Worm (Caenorhabditis elegans) whole organism, early embryonic: ENCODE data around the gene erh-2.

ENCODE experiments used
- B0310.2 ChIP-seq: sonication (generic microtip); optimal IDR thresholded peaks from 2 replicates; lab custom pipeline; 2016; ENCODE audit warnings: mild to moderate bottlenecking, missing genetic modification characterization, missing compliant biosample characterization
- F13C5.2 ChIP-seq: sonication (generic microtip); optimal IDR thresholded peaks from 2 replicates; lab custom pipeline; 2017; ENCODE audit warnings: mild to moderate bottlenecking, missing genetic modification characterization, inconsistent platforms, missing compliant biosample characterization
- aly-1 ChIP-seq: sonication (generic microtip); optimal IDR thresholded peaks from 2 replicates; lab custom pipeline; 2016; ENCODE audit warnings: missing genetic modification characterization, missing compliant biosample characterization
- ama-1 ChIP-seq: fragments of 150-350 bp; optimal IDR thresholded peaks from 2 replicates; lab custom pipeline; 2014
- ceh-13 ChIP-seq: fragments of 200-800 bp; sonication (Bioruptor generic); optimal IDR thresholded peaks from 2 replicates; lab custom pipeline; 2018; ENCODE audit warnings: mild to moderate bottlenecking, missing genetic modification characterization, missing compliant biosample characterization
- ceh-36 ChIP-seq: sonication (generic microtip); optimal IDR thresholded peaks from 2 replicates; lab custom pipeline; 2016; ENCODE audit warnings: missing genetic modification characterization, inconsistent platforms, missing compliant biosample characterization
- ets-7 ChIP-seq: sonication (generic microtip); optimal IDR thresholded peaks from 2 replicates; lab custom pipeline; 2016; ENCODE audit warnings: missing genotype, missing genetic modification characterization, missing compliant biosample characterization
- flt-1 ChIP-seq: fragments of 200-800 bp; sonication (Bioruptor generic); IDR thresholded peaks from 2 replicates; pipeline ENCODE4 v1.3.6; 2022; ENCODE audit warnings: missing genetic modification characterization, missing compliant biosample characterization
- hmbx-1 ChIP-seq: sonication (generic microtip); optimal IDR thresholded peaks from 2 replicates; lab custom pipeline; 2016; ENCODE audit warnings: mild to moderate bottlenecking, missing genetic modification characterization, missing compliant biosample characterization
- hmg-4 ChIP-seq: fragments of 200-800 bp; sonication (Bioruptor generic); optimal IDR thresholded peaks from 2 replicates; lab custom pipeline; 2018; ENCODE audit warnings: mild to moderate bottlenecking, missing genetic modification characterization, missing compliant biosample characterization
- hnd-1 ChIP-seq: sonication (generic microtip); optimal IDR thresholded peaks from 2 replicates; lab custom pipeline; 2016; ENCODE audit warnings: missing genetic modification characterization, missing compliant biosample characterization
- pes-1 ChIP-seq: fragments of 200-800 bp; sonication (Bioruptor generic); IDR thresholded peaks from 2 replicates; pipeline ENCODE4 v1.3.6; 2022; ENCODE audit warnings: missing genetic modification reagents, missing genetic modification characterization, missing compliant biosample characterization
- scrt-1 ChIP-seq: fragments of 200-800 bp; sonication (Bioruptor generic); IDR thresholded peaks from 2 replicates; pipeline ENCODE4 v1.3.6; 2022; ENCODE audit warnings: missing genetic modification characterization, missing compliant biosample characterization
- sea-1 ChIP-seq: fragments of 200-800 bp; sonication (Bioruptor generic); conservative IDR thresholded peaks from 2 replicates; pipeline ENCODE4 v1.3.6; 2022; ENCODE audit warnings: missing genetic modification characterization, missing compliant biosample characterization
- tbx-11 ChIP-seq: fragments of 200-800 bp; sonication (Bioruptor generic); IDR thresholded peaks from 2 replicates; pipeline ENCODE4 v1.3.6; 2022; ENCODE audit warnings: missing genetic modification characterization, missing compliant biosample characterization
- tbx-37 ChIP-seq: fragments of 200-800 bp; sonication (Bioruptor generic); conservative IDR thresholded peaks from 2 replicates; pipeline ENCODE4 v1.3.6; 2022; ENCODE audit warnings: missing genetic modification reagents, missing genetic modification characterization, missing compliant biosample characterization
- tra-4 ChIP-seq: sonication (generic microtip); optimal IDR thresholded peaks from 2 replicates; lab custom pipeline; 2017; ENCODE audit warnings: missing genetic modification characterization, missing compliant biosample characterization

Gene erh-2

DNA sequence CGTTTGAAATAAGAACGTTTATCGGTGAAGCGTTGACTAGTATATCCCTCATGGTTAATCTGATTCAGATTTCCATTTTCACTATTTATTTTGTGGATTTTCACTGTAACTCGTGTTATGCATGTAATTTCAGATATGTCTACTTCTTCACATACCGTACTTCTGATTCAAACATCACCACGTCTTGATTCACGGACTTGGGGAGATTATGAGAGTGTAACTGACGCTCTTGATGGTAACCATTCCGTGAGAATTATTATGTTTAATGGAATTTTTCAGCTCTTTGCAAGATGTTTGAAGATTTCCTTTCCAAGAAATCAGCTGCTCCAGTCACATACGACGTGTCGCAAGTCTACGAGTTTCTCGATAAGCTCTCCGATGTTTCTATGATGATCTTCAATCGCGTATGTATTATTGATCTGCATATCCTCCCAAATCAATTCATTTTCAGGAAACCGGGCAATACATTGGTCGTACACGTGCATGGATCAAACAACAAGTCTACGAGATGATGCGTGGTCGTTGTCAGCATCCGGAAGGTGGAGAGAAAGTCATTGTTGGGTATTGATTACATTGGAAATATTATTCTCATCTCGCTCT is at the start of gene erh-2:
Gene erh-2, plus strand, starts transcription at position 134 of the 600 bp plus-strand sequence.
- TF ChIP-seq hnd-1 (tag; lab: Kevin White, UChicago) (no peak), ama-1 (lab: Kevin White, UChicago) (peak; percentile 67)

ce11 chrIII:4544959-4545358 is 48.1 kb upstream of the erh-2 start, which contains the start of gene M88.3:
Gene M88.3, minus strand, starts transcription at chrIII:4545059.
- no peak for TF ChIP-seq B0310.2 (tag; lab: Kevin White, UChicago)
- TF ChIP-seq ama-1 (lab: Kevin White, UChicago), result no peak
- TF ChIP-seq ceh-13 (GFP tag; lab: Kevin White, UChicago), result no peak
- no peak for TF ChIP-seq scrt-1 (GFP tag; lab: Robert Waterston, UW)
- TF ChIP-seq aly-1, result no peak
- no peak for TF ChIP-seq tbx-37 (GFP tag; lab: Robert Waterston, UW)
- TF ChIP-seq flt-1, result no peak
- TF ChIP-seq pes-1, result no peak
- no peak for TF ChIP-seq tra-4 (tag; lab: Kevin White, UChicago)
- TF ChIP-seq hmg-4 (GFP tag; lab: Kevin White, UChicago), result no peak
- no peak for TF ChIP-seq ceh-36
- TF ChIP-seq sea-1 (GFP tag; lab: Robert Waterston, UW), result no peak

ce11 chrIII:4548739-4549138 is 44.3 kb upstream of the erh-2 start, which contains the start of gene M88.4:
Gene M88.4, plus strand, starts transcription at chrIII:4549039.
- TF ChIP-seq flt-1, result no peak
- TF ChIP-seq sea-1 (GFP tag; lab: Robert Waterston, UW), result no peak
- TF ChIP-seq aly-1, result no peak
- TF ChIP-seq B0310.2 (tag; lab: Kevin White, UChicago), result no peak
- no peak for TF ChIP-seq ama-1 (lab: Kevin White, UChicago)
- no peak for TF ChIP-seq tbx-11 (GFP tag; lab: Robert Waterston, UW)
- no peak for TF ChIP-seq hnd-1 (tag; lab: Kevin White, UChicago)
- TF ChIP-seq ceh-13 (GFP tag; lab: Kevin White, UChicago), result no peak
- TF ChIP-seq F13C5.2 (tag; lab: Kevin White, UChicago), result no peak
- no peak for TF ChIP-seq tbx-37 (GFP tag; lab: Robert Waterston, UW)
- no peak for TF ChIP-seq tra-4 (tag; lab: Kevin White, UChicago)
- TF ChIP-seq ceh-36, result no peak
- no peak for TF ChIP-seq hmbx-1 (tag; lab: Kevin White, UChicago)

DNA sequence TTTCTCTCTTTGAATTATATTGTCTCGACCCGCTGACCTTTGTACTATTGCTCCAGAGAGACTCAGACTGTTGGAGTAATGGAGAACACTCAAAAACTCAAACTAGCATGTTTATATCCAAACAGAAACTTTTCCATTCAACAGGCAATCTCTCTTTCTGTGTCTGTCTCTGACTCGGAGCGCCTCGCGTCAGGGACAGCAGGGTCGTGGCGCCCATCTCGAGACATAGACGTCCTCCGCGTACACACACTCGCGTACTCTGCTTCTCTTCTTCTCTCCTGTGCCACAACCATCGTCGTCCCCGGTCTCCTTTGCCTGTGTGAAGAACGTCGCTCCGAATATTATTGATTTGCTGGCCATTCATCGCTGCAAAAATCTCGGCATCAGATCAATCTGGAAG is 41.1 kb upstream of the erh-2 start:
- no peak for TF ChIP-seq sea-1 (GFP tag; lab: Robert Waterston, UW)
- no peak for TF ChIP-seq tra-4 (tag; lab: Kevin White, UChicago)
- no peak for TF ChIP-seq hnd-1 (tag; lab: Kevin White, UChicago)
- TF ChIP-seq hmg-4 (GFP tag; lab: Kevin White, UChicago), result no peak
- TF ChIP-seq pes-1, result no peak
- no peak for TF ChIP-seq ets-7 (tag; lab: Kevin White, UChicago)
- TF ChIP-seq F13C5.2 (tag; lab: Kevin White, UChicago), result no peak
- no peak for TF ChIP-seq ceh-13 (GFP tag; lab: Kevin White, UChicago)
- no peak for TF ChIP-seq ceh-36
- TF ChIP-seq B0310.2 (tag; lab: Kevin White, UChicago), result no peak
- no peak for TF ChIP-seq flt-1
- no peak for TF ChIP-seq tbx-37 (GFP tag; lab: Robert Waterston, UW)
- no peak for TF ChIP-seq hmbx-1 (tag; lab: Kevin White, UChicago)
- TF ChIP-seq aly-1, result no peak
- TF ChIP-seq scrt-1 (GFP tag; lab: Robert Waterston, UW), result no peak
- no peak for TF ChIP-seq tbx-11 (GFP tag; lab: Robert Waterston, UW)
- no peak for TF ChIP-seq ama-1 (lab: Kevin White, UChicago)

DNA sequence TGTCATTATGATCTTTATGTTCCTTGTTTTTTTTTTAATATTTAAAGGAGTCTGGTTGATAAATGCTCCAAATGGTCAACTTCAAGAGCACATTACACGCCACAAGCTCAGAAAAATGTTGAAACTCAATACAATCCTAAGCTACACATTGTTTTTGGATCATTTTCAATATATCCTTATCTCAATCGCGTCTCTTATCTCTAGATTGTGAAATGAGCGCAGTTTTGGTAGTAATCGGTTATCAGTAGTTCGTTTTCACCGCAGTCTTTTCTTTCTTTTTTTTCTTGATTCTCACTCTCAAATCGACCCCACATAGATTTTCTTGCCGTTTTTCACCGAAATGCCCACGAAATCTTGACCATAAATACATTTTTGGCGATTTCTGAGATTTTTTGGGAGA is 40.2 kb upstream of the erh-2 start:
- TF ChIP-seq ceh-36 (no peak), pes-1 (no peak), F13C5.2 (tag; lab: Kevin White, UChicago) (no peak), tra-4 (tag; lab: Kevin White, UChicago) (no peak), hmbx-1 (tag; lab: Kevin White, UChicago) (no peak), aly-1 (no peak), hnd-1 (tag; lab: Kevin White, UChicago) (no peak), B0310.2 (tag; lab: Kevin White, UChicago) (no peak), scrt-1 (GFP tag; lab: Robert Waterston, UW) (no peak), tbx-11 (GFP tag; lab: Robert Waterston, UW) (no peak), ama-1 (lab: Kevin White, UChicago) (no peak), sea-1 (GFP tag; lab: Robert Waterston, UW) (no peak), ceh-13 (GFP tag; lab: Kevin White, UChicago) (no peak), ets-7 (tag; lab: Kevin White, UChicago) (no peak), tbx-37 (GFP tag; lab: Robert Waterston, UW) (no peak), hmg-4 (GFP tag; lab: Kevin White, UChicago) (no peak), flt-1 (no peak)

DNA sequence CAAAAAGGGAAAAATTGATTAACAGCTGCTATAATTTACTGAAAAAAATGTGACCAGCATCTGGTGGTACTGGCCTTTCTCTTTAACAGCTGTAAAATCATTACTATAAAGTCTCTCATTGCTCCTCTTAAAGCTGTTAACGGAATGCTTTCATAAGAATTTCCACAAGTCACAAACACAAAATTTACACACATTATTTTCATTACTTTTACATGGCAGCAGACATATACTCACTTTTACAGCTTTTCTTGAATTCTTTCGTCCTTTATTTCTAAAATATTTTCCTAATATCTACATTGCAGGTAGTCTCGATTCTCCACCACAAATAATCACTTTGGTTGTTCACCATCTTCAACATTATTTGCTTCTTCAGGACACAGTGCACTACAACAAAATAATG is 39.7 kb upstream of the erh-2 start, which contains the start of gene imph-1:
Gene imph-1, plus strand, starts transcription at position 301 of the 400 bp plus-strand sequence.
- no peak for TF ChIP-seq sea-1 (GFP tag; lab: Robert Waterston, UW)
- no peak for TF ChIP-seq hmg-4 (GFP tag; lab: Kevin White, UChicago)
- TF ChIP-seq tra-4 (tag; lab: Kevin White, UChicago), result no peak
- no peak for TF ChIP-seq hnd-1 (tag; lab: Kevin White, UChicago)
- no peak for TF ChIP-seq ceh-13 (GFP tag; lab: Kevin White, UChicago)
- no peak for TF ChIP-seq ceh-36
- TF ChIP-seq tbx-37 (GFP tag; lab: Robert Waterston, UW), result no peak
- TF ChIP-seq F13C5.2 (tag; lab: Kevin White, UChicago), result no peak
- TF ChIP-seq flt-1, result no peak
- no peak for TF ChIP-seq pes-1
- no peak for TF ChIP-seq hmbx-1 (tag; lab: Kevin White, UChicago)

ce11 chrIII:4555345-4555744 is 37.7 kb upstream of the erh-2 start:
- no peak for TF ChIP-seq pes-1
- no peak for TF ChIP-seq F13C5.2 (tag; lab: Kevin White, UChicago)
- TF ChIP-seq tra-4 (tag; lab: Kevin White, UChicago), result no peak
- TF ChIP-seq ceh-13 (GFP tag; lab: Kevin White, UChicago), result no peak
- no peak for TF ChIP-seq hnd-1 (tag; lab: Kevin White, UChicago)
- no peak for TF ChIP-seq sea-1 (GFP tag; lab: Robert Waterston, UW)
- no peak for TF ChIP-seq ceh-36
- no peak for TF ChIP-seq flt-1
- no peak for TF ChIP-seq ama-1 (lab: Kevin White, UChicago)
- TF ChIP-seq hmg-4 (GFP tag; lab: Kevin White, UChicago), result no peak
- TF ChIP-seq tbx-37 (GFP tag; lab: Robert Waterston, UW), result no peak
- no peak for TF ChIP-seq scrt-1 (GFP tag; lab: Robert Waterston, UW)
- no peak for TF ChIP-seq B0310.2 (tag; lab: Kevin White, UChicago)
- TF ChIP-seq hmbx-1 (tag; lab: Kevin White, UChicago), result no peak
- no peak for TF ChIP-seq tbx-11 (GFP tag; lab: Robert Waterston, UW)
- TF ChIP-seq ets-7 (tag; lab: Kevin White, UChicago), result no peak
- no peak for TF ChIP-seq aly-1
